Fruit fly (Drosophila melanogaster): ENCODE results near the gene ttm2.

ttm2 gene

DNA sequence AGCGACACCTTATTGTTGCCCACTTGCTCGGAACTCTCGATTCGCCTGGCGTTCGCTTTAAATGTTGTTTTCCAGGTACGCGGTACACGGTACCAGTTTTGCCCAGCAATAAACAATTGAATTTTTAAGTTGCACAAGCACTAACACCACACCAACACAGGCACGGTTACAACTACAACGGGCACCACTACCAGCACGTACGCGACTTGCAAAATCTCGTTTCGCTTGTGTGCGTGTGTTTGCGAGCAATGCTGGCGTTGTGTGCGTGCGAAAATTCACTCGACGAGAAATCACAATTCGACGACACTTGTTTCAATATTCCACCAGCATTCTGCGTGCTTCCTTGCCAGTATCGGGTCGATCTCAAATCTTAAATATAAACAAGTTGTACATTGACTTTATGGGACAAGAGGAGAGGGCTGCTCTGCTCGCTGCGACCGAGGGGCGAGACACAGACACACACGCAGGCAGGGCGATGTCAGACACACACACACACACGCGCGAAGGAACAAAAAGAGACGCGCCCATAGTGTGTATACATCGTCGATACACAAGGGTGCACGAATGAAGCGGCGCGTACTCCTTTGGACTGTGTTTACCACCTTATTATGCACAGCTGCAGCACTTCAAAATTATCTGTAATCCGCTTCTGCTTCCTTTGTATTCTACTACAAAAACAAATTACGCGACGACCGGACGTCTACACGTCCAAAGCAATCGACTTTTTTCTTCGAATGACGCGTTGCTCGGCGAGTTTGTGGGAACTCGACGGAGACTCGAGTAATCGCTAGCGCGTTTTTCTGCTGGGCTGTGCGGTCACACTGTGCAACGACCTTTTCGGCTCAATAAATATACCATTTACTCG lies 44.4 kb downstream of the ttm2 start, which contains the start of gene fwd (continued):
- TF ChIP-seq Doc3 (GFP tag; IDR thresholded peaks at IDR 0.05; ENCODE audit: partially characterized antibody) = no peak
- no peak for TF ChIP-seq fu2 (GFP tag; optimal IDR thresholded peaks at IDR 0.05)
- TF ChIP-seq tll (GFP tag; optimal IDR thresholded peaks at IDR 0.05) = peak in 1 of 2 experiments; percentile 58
- no peak for TF ChIP-seq H2.0 (GFP tag; IDR thresholded peaks at IDR 0.05)
- no peak for TF ChIP-seq Abd-B (GFP tag; optimal IDR thresholded peaks at IDR 0.05)
- peak; percentile 69 for TF ChIP-seq oc (tag; optimal IDR thresholded peaks at IDR 0.05)
- TF ChIP-seq schlank (tag; optimal IDR thresholded peaks at IDR 0.05) = peak; percentile 17
- TF ChIP-seq CG10654 (GFP tag; optimal IDR thresholded peaks at IDR 0.05) = no peak
- no peak for TF ChIP-seq Hey (tag; optimal IDR thresholded peaks at IDR 0.05)
- peak; percentile 1 for TF ChIP-seq CG7786 (GFP tag; optimal IDR thresholded peaks at IDR 0.05)
- peak; percentile 39 for TF ChIP-seq CoRest (tag; optimal IDR thresholded peaks at IDR 0.05)
- no peak for TF ChIP-seq Elba2 (GFP tag; optimal IDR thresholded peaks at IDR 0.05)
- peak; percentile 21 for TF ChIP-seq CG34376 (GFP tag; optimal IDR thresholded peaks at IDR 0.05)
- TF ChIP-seq wdn (GFP tag; IDR thresholded peaks at IDR 0.05) = no peak
- no peak for TF ChIP-seq tin (GFP tag; optimal IDR thresholded peaks at IDR 0.05)

DNA sequence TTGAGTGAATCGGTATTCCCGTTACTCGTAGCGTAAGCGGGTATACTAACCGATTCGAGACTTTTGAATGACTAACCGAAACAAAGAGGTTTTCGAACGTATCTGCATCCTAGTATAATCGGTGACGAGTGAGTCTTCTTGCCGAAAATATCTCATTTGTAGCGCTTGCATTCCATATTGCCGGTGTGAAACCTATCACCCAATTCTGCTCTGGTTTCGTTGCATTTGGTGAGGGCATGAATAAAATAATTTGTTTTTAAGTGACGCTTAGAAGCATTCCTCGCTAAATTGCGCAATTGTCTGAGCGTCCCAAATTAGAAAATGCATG lies 45.0 kb downstream of the ttm2 start:
- TF ChIP-seq sens (GFP tag) (peak; percentile 63), D (optimal IDR thresholded peaks at IDR 0.05) (peak; percentile 17), D (GFP tag; optimal IDR thresholded peaks at IDR 0.05) (no peak), CG10462 (GFP tag; optimal IDR thresholded peaks at IDR 0.05) (peak; percentile 60), Myb (GFP tag; optimal IDR thresholded peaks at IDR 0.05) (peak; percentile 65), Blimp-1 (GFP tag; optimal IDR thresholded peaks at IDR 0.05) (no peak)

DNA sequence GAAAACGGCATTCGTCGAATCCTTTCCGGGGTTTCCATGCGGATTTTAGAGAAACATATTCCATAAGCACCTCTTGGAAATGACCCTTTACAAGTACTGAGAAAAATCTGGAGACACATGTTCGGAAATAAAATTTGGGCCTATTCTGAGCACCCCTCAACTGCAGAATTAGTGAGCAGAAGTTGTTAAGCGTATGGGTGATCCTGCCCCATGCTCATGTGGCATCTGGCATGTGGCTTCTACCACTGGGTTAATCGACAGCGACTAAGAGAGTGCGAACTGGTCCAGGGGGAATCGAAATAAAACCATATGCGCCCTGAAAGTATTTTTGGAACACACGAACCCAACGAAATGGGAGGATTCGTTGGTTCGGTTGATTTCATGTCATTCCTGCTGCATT lies 45.8 kb downstream of the ttm2 start:
- no peak for TF ChIP-seq CG1529 (GFP tag; optimal IDR thresholded peaks at IDR 0.05)
- no peak for TF ChIP-seq vfl (GFP tag; optimal IDR thresholded peaks at IDR 0.05)
- TF ChIP-seq CG30403 (GFP tag; optimal IDR thresholded peaks at IDR 0.05) = no peak
- TF ChIP-seq CG6272 (GFP tag; IDR thresholded peaks at IDR 0.05) = no peak
- TF ChIP-seq CG6254 (GFP tag; optimal IDR thresholded peaks at IDR 0.05) = no peak
- TF ChIP-seq HLHmδ (GFP tag; optimal IDR thresholded peaks at IDR 0.05) = peak; percentile 30
- no peak for TF ChIP-seq gem (tag; optimal IDR thresholded peaks at IDR 0.05)
- TF ChIP-seq lbe (GFP tag; optimal IDR thresholded peaks at IDR 0.05) = no peak
- TF ChIP-seq al (GFP tag; IDR thresholded peaks at IDR 0.05) = no peak
- TF ChIP-seq Hand (GFP tag; optimal IDR thresholded peaks at IDR 0.05) = no peak
- no peak for TF ChIP-seq MTF-1 (GFP tag; optimal IDR thresholded peaks at IDR 0.05; ENCODE audit: borderline replicate concordance)
- TF ChIP-seq CG12769 (tag; optimal IDR thresholded peaks at IDR 0.05) = no peak
- no peak for TF ChIP-seq CG11695 (GFP tag; IDR thresholded peaks at IDR 0.05)
- no peak for TF ChIP-seq h (optimal IDR thresholded peaks at IDR 0.05)
- no peak for TF ChIP-seq CG3065 (GFP tag; optimal IDR thresholded peaks at IDR 0.05)
- TF ChIP-seq D19A (tag; optimal IDR thresholded peaks at IDR 0.05) = no peak
- TF ChIP-seq sens (GFP tag) = peak; percentile 74
- TF ChIP-seq CG10654 (GFP tag; optimal IDR thresholded peaks at IDR 0.05) = no peak
- peak; percentile 98 for TF ChIP-seq twi (tag; optimal IDR thresholded peaks at IDR 0.05)
- TF ChIP-seq Usf (GFP tag; optimal IDR thresholded peaks at IDR 0.05) = no peak
- TF ChIP-seq CG14710 (tag; optimal IDR thresholded peaks at IDR 0.05) = no peak
- no peak for TF ChIP-seq CG5180 (GFP tag; optimal IDR thresholded peaks at IDR 0.05)
- TF ChIP-seq CG10462 (GFP tag; optimal IDR thresholded peaks at IDR 0.05) = no peak
- no peak for TF ChIP-seq Hmx (GFP tag; optimal IDR thresholded peaks at IDR 0.05)
